Fruit fly (Drosophila melanogaster): ENCODE measurements around the gene CtsK1.

Gene CtsK1

DNA sequence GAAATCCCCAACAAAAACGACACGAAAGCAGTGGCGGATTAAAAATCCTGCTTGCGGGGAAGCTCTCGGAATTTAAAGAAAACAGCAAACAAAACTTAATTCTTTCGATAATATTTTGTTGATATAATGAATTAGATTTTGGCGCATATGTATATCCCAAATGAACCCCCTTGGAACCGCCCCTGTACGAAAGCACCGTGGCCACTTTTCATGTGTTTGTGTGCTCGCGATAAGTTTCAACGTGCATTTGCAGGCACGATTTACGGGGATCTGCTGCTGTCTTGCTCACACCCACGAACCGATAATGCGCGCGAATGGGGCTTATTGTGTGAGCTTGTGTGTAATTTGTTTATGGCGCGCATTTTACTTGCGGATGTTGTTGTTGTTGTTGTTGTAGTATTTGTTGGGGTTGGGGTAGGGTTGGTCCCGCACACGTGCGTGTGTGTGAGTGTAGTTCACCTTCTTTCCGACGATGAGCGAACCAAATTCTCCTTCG is 11.0 kb downstream of the CtsK1 start (continued):
- TF ChIP-seq CG1621 (tag; optimal IDR thresholded peaks at IDR 0.05) (peak; percentile 96), CG8319 (GFP tag; optimal IDR thresholded peaks at IDR 0.05) (peak; percentile 98), CG32006 (GFP tag; optimal IDR thresholded peaks at IDR 0.05) (peak; percentile 100), CG9139 (GFP tag; optimal IDR thresholded peaks at IDR 0.05) (peak; percentile 90), Smox (GFP tag; optimal IDR thresholded peaks at IDR 0.05) (peak; percentile 97), CG34406 (GFP tag; optimal IDR thresholded peaks at IDR 0.05) (peak; percentile 98), fkh (GFP tag; optimal IDR thresholded peaks at IDR 0.05) (peak; percentile 89), pdm3 (GFP tag; optimal IDR thresholded peaks at IDR 0.05) (peak; percentile 99)

- TF ChIP-seq eg (GFP tag; IDR thresholded peaks at IDR 0.05): 0 out of 3 replicates have a peak, but pooled peaks have one; percentile 6
- peak; percentile 23; the same call in 1 of the 3 replicates for TF ChIP-seq CG6163 (GFP tag; IDR thresholded peaks at IDR 0.05)
- TF ChIP-seq Sox14 (GFP tag; optimal IDR thresholded peaks at IDR 0.05): no peak
These were observed 11.7 kb downstream of the CtsK1 start for dm6 chr3L:14005627-14006287.

DNA sequence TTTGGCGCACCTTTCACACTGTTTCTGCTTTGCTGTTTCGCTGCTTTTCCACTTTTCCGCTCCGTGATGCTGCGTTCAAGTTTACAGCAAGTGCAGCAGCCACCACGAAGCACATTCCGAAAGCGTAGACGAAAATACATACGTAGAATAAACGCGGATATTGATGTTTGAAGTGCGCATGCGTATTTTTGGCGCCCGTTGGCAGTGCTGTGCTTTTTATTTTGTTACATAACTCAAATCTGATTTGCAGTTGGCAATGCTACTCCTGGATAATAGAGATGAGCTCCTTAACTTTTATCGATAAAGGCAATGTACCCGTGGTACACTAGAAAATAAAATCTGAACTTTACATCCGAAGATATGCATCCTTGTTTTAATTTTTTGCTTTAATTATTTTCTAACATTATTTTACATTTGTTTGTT is 12.7 kb downstream of the CtsK1 start:
- peak; percentile 55; the same call in 2 of the 3 replicates for TF ChIP-seq eg (GFP tag; IDR thresholded peaks at IDR 0.05)
- no peak for TF ChIP-seq net (GFP tag; optimal IDR thresholded peaks at IDR 0.05)
- no peak for TF ChIP-seq Eip75B (GFP tag; optimal IDR thresholded peaks at IDR 0.05)
- TF ChIP-seq fd59A (GFP tag; optimal IDR thresholded peaks at IDR 0.05): no peak
- TF ChIP-seq Sox14 (GFP tag; optimal IDR thresholded peaks at IDR 0.05): no peak
- TF ChIP-seq dsx (GFP tag; optimal IDR thresholded peaks at IDR 0.05; ENCODE audit: poor library complexity, severe bottlenecking): no peak
- TF ChIP-seq Hr39 (GFP tag; optimal IDR thresholded peaks at IDR 0.05): no peak
- TF ChIP-seq CG10669 (GFP tag; optimal IDR thresholded peaks at IDR 0.05): no peak
- TF ChIP-seq CG6163 (GFP tag; IDR thresholded peaks at IDR 0.05): peak; percentile 84
- TF ChIP-seq fd85E (GFP tag; optimal IDR thresholded peaks at IDR 0.05): no peak
- TF ChIP-seq OdsH (GFP tag; optimal IDR thresholded peaks at IDR 0.05): no peak
- TF ChIP-seq CG15336 (GFP tag; IDR thresholded peaks at IDR 0.05): peak; percentile 45
- TF ChIP-seq Eip78C (GFP tag): no peak
- no peak for TF ChIP-seq pdm3 (GFP tag; optimal IDR thresholded peaks at IDR 0.05)
- TF ChIP-seq spab (GFP tag; optimal IDR thresholded peaks at IDR 0.05): no peak
- no peak for TF ChIP-seq salr (GFP tag; optimal IDR thresholded peaks at IDR 0.05)
- TF ChIP-seq Gug (GFP tag; IDR thresholded peaks at IDR 0.05): no peak
- TF ChIP-seq CG8119 (GFP tag; IDR thresholded peaks at IDR 0.05): peak; percentile 60; the same call in 2 of the 3 replicates
- TF ChIP-seq esn (GFP tag; optimal IDR thresholded peaks at IDR 0.05): no peak
- TF ChIP-seq CG9139 (GFP tag; optimal IDR thresholded peaks at IDR 0.05): no peak
- peak; percentile 100 for TF ChIP-seq vri (GFP tag; optimal IDR thresholded peaks at IDR 0.05)
- TF ChIP-seq CG32006 (GFP tag; optimal IDR thresholded peaks at IDR 0.05): no peak
- no peak for TF ChIP-seq Hr38 (GFP tag; optimal IDR thresholded peaks at IDR 0.05)
- TF ChIP-seq topi (GFP tag; optimal IDR thresholded peaks at IDR 0.05): no peak
- no peak for TF ChIP-seq CG3032 (tag; optimal IDR thresholded peaks at IDR 0.05)
- no peak for TF ChIP-seq CG8319 (GFP tag; optimal IDR thresholded peaks at IDR 0.05)

DNA sequence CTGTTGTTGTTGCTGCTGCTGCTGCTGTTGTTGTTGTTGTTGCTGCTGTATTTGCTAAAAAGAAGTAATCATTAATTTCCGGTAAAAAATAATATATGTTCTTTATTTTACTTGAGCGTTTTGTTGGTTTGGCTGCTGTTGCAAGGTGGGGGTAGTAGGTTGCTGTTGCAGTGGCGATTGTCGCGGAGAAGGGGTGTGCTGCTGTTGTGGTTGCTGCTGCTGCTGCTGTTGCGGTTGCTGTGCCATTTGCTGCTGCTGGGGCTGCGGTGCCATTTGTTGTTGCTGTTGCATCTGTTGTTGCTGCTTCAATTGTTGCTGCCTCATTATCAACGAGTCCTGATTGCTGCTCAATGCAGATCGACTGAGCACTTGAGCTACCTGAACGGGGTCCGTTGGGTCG is 31.7 kb downstream of the CtsK1 start:
- TF ChIP-seq CG4318 (GFP tag; optimal IDR thresholded peaks at IDR 0.05): no peak
- TF ChIP-seq CG15336 (GFP tag; IDR thresholded peaks at IDR 0.05): no peak
- no peak for TF ChIP-seq Smox (GFP tag; optimal IDR thresholded peaks at IDR 0.05)
- no peak for TF ChIP-seq dsx (GFP tag; optimal IDR thresholded peaks at IDR 0.05; ENCODE audit: poor library complexity, severe bottlenecking)
- TF ChIP-seq salr (GFP tag; optimal IDR thresholded peaks at IDR 0.05): no peak
- TF ChIP-seq Eip75B (GFP tag; optimal IDR thresholded peaks at IDR 0.05): no peak
- no peak for TF ChIP-seq CG10631 (GFP tag; optimal IDR thresholded peaks at IDR 0.05)
- no peak for TF ChIP-seq Blimp-1 (GFP tag; optimal IDR thresholded peaks at IDR 0.05)
- TF ChIP-seq pdm3 (GFP tag; optimal IDR thresholded peaks at IDR 0.05): no peak
- no peak for TF ChIP-seq acj6 (GFP tag; optimal IDR thresholded peaks at IDR 0.05)
- TF ChIP-seq CG34406 (GFP tag; optimal IDR thresholded peaks at IDR 0.05): no peak
- TF ChIP-seq Ets21C (GFP tag; optimal IDR thresholded peaks at IDR 0.05): no peak
- no peak for TF ChIP-seq CG3919 (GFP tag; optimal IDR thresholded peaks at IDR 0.05)
- TF ChIP-seq ss (GFP tag; optimal IDR thresholded peaks at IDR 0.05): no peak
- no peak for TF ChIP-seq CG32006 (GFP tag; optimal IDR thresholded peaks at IDR 0.05)
- TF ChIP-seq Eip78C (GFP tag): no peak
- no peak for TF ChIP-seq Sox15 (GFP tag; optimal IDR thresholded peaks at IDR 0.05)
- no peak for TF ChIP-seq CG3032 (tag; optimal IDR thresholded peaks at IDR 0.05)

Measured in whole organism, prepupa.